Fruit fly (Drosophila melanogaster) whole organism, wandering third instar larva: ENCODE results near the gene CG34295.

Experiments
- Abd-B ChIP-seq: fragments of >200 bp; optimal IDR thresholded peaks from 2 replicates; lab custom pipeline; 2017; ENCODE audit warnings: missing biosample characterization, missing genetic modification characterization
- CG9705 ChIP-seq: fragments of 200-800 bp; sonication (Bioruptor generic); optimal IDR thresholded peaks from 2 replicates; lab custom pipeline; 2018; ENCODE audit warnings: missing biosample characterization, mild to moderate bottlenecking, missing genetic modification characterization
- Dif ChIP-seq: fragments of 200-275, 200-300 bp; sonication (Bioruptor generic); optimal IDR thresholded peaks from 2 replicates; lab custom pipeline; 2018; ENCODE audit warnings: missing biosample characterization, missing genetic modification characterization; ENCODE audit not compliant: partially characterized antibody
- GATAd ChIP-seq: sonication (Bioruptor generic); optimal IDR thresholded peaks from 2 replicates; lab custom pipeline; 2016; ENCODE audit warnings: missing biosample characterization, missing genetic modification characterization
- HLH106 ChIP-seq: fragments of 200-800 bp; optimal IDR thresholded peaks from 3 replicates; lab custom pipeline; 2019; ENCODE audit warnings: missing biosample characterization, mild to moderate bottlenecking, missing genetic modification characterization, moderate library complexity
- Hnf4 ChIP-seq: fragments of 200-800 bp; sonication (Bioruptor generic); optimal IDR thresholded peaks from 2 replicates; lab custom pipeline; 2016; ENCODE audit warnings: missing biosample characterization, mild to moderate bottlenecking, missing genetic modification characterization
- Hr78 ChIP-seq: fragments of >200 bp; optimal IDR thresholded peaks from 2 replicates; lab custom pipeline; 2017; ENCODE audit warnings: missing biosample characterization, missing genetic modification characterization
- Hr83 ChIP-seq: fragments of 200-300 bp; sonication (Bioruptor generic); optimal IDR thresholded peaks from 2 replicates; lab custom pipeline; 2016; ENCODE audit warnings: missing biosample characterization, mild to moderate bottlenecking, missing genetic modification characterization, moderate library complexity; ENCODE audit not compliant: poor library complexity, severe bottlenecking
- Jra ChIP-seq: sonication (Bioruptor generic); optimal IDR thresholded peaks from 2 replicates; lab custom pipeline; 2016; ENCODE audit warnings: missing biosample characterization, missing genetic modification characterization
- Mio ChIP-seq: sonication (Bioruptor generic); optimal IDR thresholded peaks from 2 replicates; lab custom pipeline; 2016; ENCODE audit warnings: missing biosample characterization, missing genetic modification characterization
- Myc ChIP-seq: fragments of >200 bp; optimal IDR thresholded peaks from 2 replicates; lab custom pipeline; 2017
- OdsH ChIP-seq: fragments of 200-800 bp; sonication (Bioruptor generic); optimal IDR thresholded peaks from 2 replicates; lab custom pipeline; 2016; ENCODE audit warnings: missing biosample characterization, mild to moderate bottlenecking, missing genetic modification characterization
- Rel ChIP-seq, 2 experiments: fragments of 200-800 bp; sonication (Bioruptor generic) in 1 of 2; optimal IDR thresholded peaks; 2 replicates in 1 of 2; 3 replicates in 1 of 2; lab custom pipeline; 2016 to 2019; ENCODE audit warnings: mild to moderate bottlenecking in 2 of 2, missing biosample characterization in 2 of 2, missing genetic modification characterization in 2 of 2, moderate library complexity in 1 of 2
- Sp1 ChIP-seq: fragments of 200-800 bp; sonication (Bioruptor generic); optimal IDR thresholded peaks from 3 replicates; lab custom pipeline; 2019; ENCODE audit warnings: missing biosample characterization, mild to moderate bottlenecking, missing genetic modification characterization, moderate library complexity
- Vsx2 ChIP-seq: fragments of 200-300, 225-300 bp; sonication (Bioruptor generic); optimal IDR thresholded peaks from 2 replicates; lab custom pipeline; 2018; ENCODE audit warnings: missing biosample characterization, missing genetic modification characterization; ENCODE audit not compliant: partially characterized antibody
- br ChIP-seq: fragments of 200-800 bp; sonication (Bioruptor generic); optimal IDR thresholded peaks from 2 replicates; lab custom pipeline; 2016; ENCODE audit warnings: missing biosample characterization, missing genetic modification characterization
- brk ChIP-seq: fragments of 200-800 bp; sonication (Bioruptor generic); optimal IDR thresholded peaks from 2 replicates; lab custom pipeline; 2016; ENCODE audit warnings: missing biosample characterization, mild to moderate bottlenecking, missing genetic modification characterization
- dmrt93B ChIP-seq: fragments of 200-800 bp; sonication (Bioruptor generic); optimal IDR thresholded peaks from 2 replicates; lab custom pipeline; 2018; ENCODE audit warnings: missing biosample characterization, mild to moderate bottlenecking, missing genetic modification characterization
- dsf ChIP-seq: sonication (Bioruptor generic); optimal IDR thresholded peaks from 2 replicates; lab custom pipeline; 2016; ENCODE audit warnings: missing biosample characterization, missing genetic modification characterization, borderline replicate concordance
- ey ChIP-seq: fragments of 200-800 bp; sonication (Bioruptor generic); optimal IDR thresholded peaks from 2 replicates; lab custom pipeline; 2016; ENCODE audit warnings: missing biosample characterization, missing genetic modification characterization
- foxo ChIP-seq, 2 experiments: fragments of 200-800 bp; sonication (Bioruptor generic); optimal IDR thresholded peaks; 2 replicates in 1 of 2; 3 replicates in 1 of 2; lab custom pipeline; 2016 to 2017; ENCODE audit warnings: missing biosample characterization in 2 of 2, missing genetic modification characterization in 2 of 2
- fru ChIP-seq: fragments of 200-800 bp; sonication (Bioruptor generic); optimal IDR thresholded peaks from 3 replicates; lab custom pipeline; 2016; ENCODE audit warnings: missing biosample characterization, mild to moderate bottlenecking, missing genetic modification characterization
- h ChIP-seq: fragments of 200-800 bp; sonication (Bioruptor generic); optimal IDR thresholded peaks from 3 replicates; lab custom pipeline; 2016; ENCODE audit warnings: missing biosample characterization, mild to moderate bottlenecking, missing genetic modification characterization
- jim ChIP-seq: fragments of 175-275, 200-325 bp; sonication (Bioruptor generic); optimal IDR thresholded peaks from 2 replicates; lab custom pipeline; 2016; ENCODE audit warnings: missing biosample characterization, mild to moderate bottlenecking, missing genetic modification characterization
- lola ChIP-seq: fragments of >200 bp; optimal IDR thresholded peaks from 2 replicates; lab custom pipeline; 2017; ENCODE audit warnings: missing biosample characterization, missing genetic modification characterization
- pan ChIP-seq: fragments of >200 bp; optimal IDR thresholded peaks from 2 replicates; lab custom pipeline; 2017
- psq ChIP-seq: fragments of 200-800 bp; sonication (Bioruptor generic); optimal IDR thresholded peaks from 3 replicates; lab custom pipeline; 2017; ENCODE audit warnings: missing biosample characterization, mild to moderate bottlenecking, missing genetic modification characterization, moderate library complexity
- rgr ChIP-seq: fragments of 200-800 bp; sonication (Bioruptor generic); optimal IDR thresholded peaks from 3 replicates; lab custom pipeline; 2016; ENCODE audit warnings: missing biosample characterization, mild to moderate bottlenecking, missing genetic modification characterization
- sv ChIP-seq: fragments of 200-800 bp; sonication (Bioruptor generic); optimal IDR thresholded peaks from 3 replicates; lab custom pipeline; 2016; ENCODE audit warnings: missing biosample characterization, missing genetic modification characterization
- tai ChIP-seq: sonication (Bioruptor generic); optimal IDR thresholded peaks from 2 replicates; lab custom pipeline; 2016; ENCODE audit warnings: missing biosample characterization, missing genetic modification characterization
- woc ChIP-seq: sonication (Bioruptor generic); optimal IDR thresholded peaks from 2 replicates; lab custom pipeline; 2016; ENCODE audit warnings: missing biosample characterization, mild to moderate bottlenecking, missing genetic modification characterization

The CG34295 gene

DNA sequence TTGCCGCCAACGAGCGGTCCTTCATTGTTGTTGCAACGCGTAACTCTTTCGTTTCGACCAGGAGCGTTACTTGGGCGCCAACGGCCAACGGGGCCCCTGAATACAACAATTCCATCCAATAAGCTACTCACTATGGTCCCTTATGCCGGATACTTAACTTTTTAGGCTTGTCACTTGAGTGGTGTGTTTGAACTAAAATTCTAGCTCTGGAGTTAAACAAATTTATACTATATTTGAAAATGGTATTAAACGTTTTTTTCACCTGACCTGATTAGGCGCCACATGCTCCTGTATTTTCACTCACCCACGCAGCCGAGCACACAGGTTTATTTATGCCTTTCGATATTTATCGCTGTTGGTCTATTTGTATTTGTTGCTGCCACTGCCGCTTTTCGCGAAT is 15.7 kb downstream of the CG34295 start:
- TF ChIP-seq h (GFP tag; lab: Kevin White, UChicago), result no peak
- TF ChIP-seq fru, result peak; percentile 26

dm6 chr3R:28806402-28806801 is 17.0 kb downstream of the CG34295 start, which contains the start of gene CheB98a:
TSS of gene CheB98a (plus strand) at chr3R:28806702.
- no peak for TF ChIP-seq jim (GFP tag; lab: Kevin White, UChicago)
- TF ChIP-seq dsf, result no peak
- TF ChIP-seq Hr78 (GFP tag; lab: Kevin White, UChicago), result no peak
- TF ChIP-seq tai (GFP tag; lab: Kevin White, UChicago), result no peak
- TF ChIP-seq CG9705 (GFP tag; lab: Kevin White, UChicago), result no peak
- no peak for TF ChIP-seq dmrt93B (GFP tag; lab: Kevin White, UChicago)
- no peak for TF ChIP-seq lola
- TF ChIP-seq rgr (GFP tag; lab: Kevin White, UChicago), result no peak
- TF ChIP-seq woc (GFP tag; lab: Kevin White, UChicago), result no peak
- no peak for TF ChIP-seq Mio (GFP tag; lab: Kevin White, UChicago)
- no peak for TF ChIP-seq fru
- no peak for TF ChIP-seq Myc (lab: Kevin White, UChicago)
- TF ChIP-seq Abd-B, result no peak
- no peak for TF ChIP-seq Jra (GFP tag; lab: Kevin White, UChicago)
- TF ChIP-seq Vsx2 (GFP tag; lab: Kevin White, UChicago), result no peak
- no peak for TF ChIP-seq HLH106 (tag; lab: Kevin White, UChicago)
- TF ChIP-seq foxo (GFP tag; optimal IDR thresholded peaks at IDR 0.05; lab: Kevin White, UChicago), result no peak
- no peak for TF ChIP-seq pan (lab: Kevin White, UChicago)
- TF ChIP-seq psq, result no peak
- TF ChIP-seq, all 38 proteins: peak for 0

- no peak for TF ChIP-seq psq
- TF ChIP-seq HLH106 (tag; lab: Kevin White, UChicago), result peak; percentile 6
- no peak for TF ChIP-seq Abd-B
- TF ChIP-seq CG9705 (GFP tag; lab: Kevin White, UChicago), result no peak
- TF ChIP-seq fru, result no peak
- TF ChIP-seq Myc (lab: Kevin White, UChicago), result peak; percentile 95
- TF ChIP-seq dsf, result no peak
- peak; percentile 43 for TF ChIP-seq woc (GFP tag; lab: Kevin White, UChicago)
These were observed 21.7 kb downstream of the CG34295 start, which contains the start of gene wdn for dm6 chr3R:28810942-28811676. TSS of gene wdn (minus strand) at chr3R:28811337.

- TF ChIP-seq Sp1, result no peak
- TF ChIP-seq brk (GFP tag; lab: Kevin White, UChicago), result no peak
- peak; percentile 29 for TF ChIP-seq Hr83
- TF ChIP-seq h (GFP tag; lab: Kevin White, UChicago), result peak; percentile 62
- no peak for TF ChIP-seq pan (lab: Kevin White, UChicago)
- no peak for TF ChIP-seq OdsH
- no peak for TF ChIP-seq Hnf4 (GFP tag; lab: Kevin White, UChicago)
- TF ChIP-seq woc (GFP tag; lab: Kevin White, UChicago), result peak; percentile 44
- peak; percentile 54 for TF ChIP-seq rgr (GFP tag; lab: Kevin White, UChicago)
- TF ChIP-seq Rel (GFP tag; optimal IDR thresholded peaks at IDR 0.05; lab: Kevin White, UChicago), result no peak
- TF ChIP-seq Rel (tag; optimal IDR thresholded peaks at IDR 0.05; lab: Kevin White, UChicago), result peak; percentile 12
- TF ChIP-seq HLH106 (tag; lab: Kevin White, UChicago), result peak; percentile 14
These were observed 22.5 kb downstream of the CG34295 start, which contains the start of gene Prp39 for dm6 chr3R:28811677-28812465. TSS of gene Prp39 (plus strand) at chr3R:28812102.

DNA sequence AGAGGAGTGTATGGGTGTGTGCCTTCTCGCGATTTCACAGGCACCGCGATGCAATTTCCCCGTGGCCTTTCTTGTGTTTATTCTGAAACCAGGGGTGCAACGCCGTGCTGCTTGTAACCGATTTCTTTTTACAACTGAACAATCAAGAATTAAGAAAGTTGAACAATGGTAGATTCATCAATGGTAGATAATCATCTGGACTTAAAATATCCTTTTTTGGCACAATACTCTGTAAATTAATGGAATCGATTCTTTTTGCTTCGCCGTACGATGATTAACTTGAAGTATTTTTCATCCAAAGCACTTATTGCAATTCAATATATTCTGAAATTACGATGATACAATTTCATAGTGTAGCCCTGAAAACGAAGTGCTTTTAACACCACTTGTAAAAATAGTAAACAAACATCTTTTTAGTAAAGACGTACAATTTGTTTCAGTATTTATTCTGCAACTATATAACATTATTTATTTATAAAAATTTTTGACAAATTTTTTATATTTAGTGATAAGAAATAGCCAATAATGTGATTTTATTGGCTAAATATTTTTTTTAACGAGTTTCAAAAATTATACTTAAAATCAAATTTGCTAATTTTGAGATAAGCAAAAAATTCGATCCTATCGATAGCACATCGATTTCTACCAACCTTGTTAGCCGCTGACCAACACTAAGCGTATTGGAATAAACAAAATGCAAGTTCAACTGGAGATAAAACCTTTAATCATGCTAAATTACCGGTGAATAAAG is 30.3 kb downstream of the CG34295 start, which contains the start of the genes CG1523 and CG1647:
Gene CG1523 (minus strand): TSS at position 114 of the 751 bp plus-strand sequence.
Gene CG1647 (plus strand): TSS at position 667 of the 751 bp plus-strand sequence.
- TF ChIP-seq Myc (lab: Kevin White, UChicago) (no peak), sv (no peak), OdsH (peak; percentile 49), br (GFP tag; lab: Kevin White, UChicago) (no peak), h (GFP tag; lab: Kevin White, UChicago) (no peak), HLH106 (tag; lab: Kevin White, UChicago) (peak; percentile 81), Dif (GFP tag; lab: Kevin White, UChicago) (no peak), jim (GFP tag; lab: Kevin White, UChicago) (no peak), Vsx2 (GFP tag; lab: Kevin White, UChicago) (no peak), Jra (GFP tag; lab: Kevin White, UChicago) (no peak), Hr83 (peak; percentile 48), foxo (GFP tag; optimal IDR thresholded peaks at IDR 0.05; lab: Kevin White, UChicago) (peak in 1 of 2 experiments; percentile 76), Sp1 (peak; percentile 74), ey (GFP tag; lab: Kevin White, UChicago) (peak; percentile 64), CG9705 (GFP tag; lab: Kevin White, UChicago) (peak; percentile 69), rgr (GFP tag; lab: Kevin White, UChicago) (peak; percentile 70), Rel (GFP tag; optimal IDR thresholded peaks at IDR 0.05; lab: Kevin White, UChicago) (no peak), Rel (tag; optimal IDR thresholded peaks at IDR 0.05; lab: Kevin White, UChicago) (peak; percentile 60), psq (peak; percentile 55), dmrt93B (GFP tag; lab: Kevin White, UChicago) (no peak), GATAd (no peak)
